Worm (Caenorhabditis elegans): ENCODE measurements around the gene enu-3.5.

ce11 chrIII:12833079-12833478, 44.9 kb upstream of the enu-3.5 start:
- TF ChIP-seq ces-1 (GFP tag; optimal IDR thresholded peaks at IDR 0.05) (no peak), lin-14 (GFP tag; optimal IDR thresholded peaks at IDR 0.05) (no peak), mdl-1 (tag; optimal IDR thresholded peaks at IDR 0.05) (no peak), unc-130 (tag; optimal IDR thresholded peaks at IDR 0.05) (no peak), alr-1 (tag; optimal IDR thresholded peaks at IDR 0.05; ENCODE audit: borderline replicate concordance) (no peak), fos-1 (tag; optimal IDR thresholded peaks at IDR 0.05) (no peak), lin-39 (tag; optimal IDR thresholded peaks at IDR 0.05) (no peak), nhr-12 (tag; optimal IDR thresholded peaks at IDR 0.05) (no peak), ztf-11 (tag; optimal IDR thresholded peaks at IDR 0.05) (no peak), snpc-4 (tag; optimal IDR thresholded peaks at IDR 0.05) (no peak), pax-3 (tag; optimal IDR thresholded peaks at IDR 0.05) (no peak), ceh-90 (tag; optimal IDR thresholded peaks at IDR 0.05) (no peak), nhr-90 (tag; optimal IDR thresholded peaks at IDR 0.05; ENCODE audit: poor library complexity) (no peak)

All from whole organism, L1 larva.